Fruit fly (Drosophila melanogaster): ENCODE measurements around the gene yellow-k.

Gene yellow-k

DNA sequence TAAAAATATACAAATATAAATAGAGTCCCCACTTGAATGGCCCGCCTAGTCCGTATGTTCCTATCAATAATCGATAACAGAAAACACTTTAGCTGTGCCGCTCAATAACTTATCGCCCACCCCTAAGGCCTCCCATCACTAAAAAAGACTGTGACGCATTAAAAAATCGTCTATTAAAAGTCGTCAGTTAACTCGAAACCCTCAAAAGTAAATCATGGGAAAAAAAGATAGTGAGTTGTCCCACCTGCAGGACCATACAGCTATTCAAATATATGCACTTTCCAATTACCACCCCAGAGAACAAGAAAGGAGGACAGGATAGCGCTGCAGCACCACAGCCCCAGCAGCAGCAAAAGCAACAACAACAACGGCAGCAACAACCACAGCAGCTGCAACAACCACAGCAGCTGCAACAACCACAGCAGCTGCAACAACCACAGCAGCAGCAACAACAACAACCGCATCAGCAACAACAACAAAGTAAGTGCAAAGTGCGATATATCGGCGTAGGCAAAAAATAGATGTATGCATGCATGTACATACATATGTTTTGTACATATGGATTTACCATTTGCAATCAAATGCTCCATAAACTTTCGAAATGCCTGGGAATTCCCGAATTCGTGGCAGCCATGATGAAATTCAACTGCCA lies 33.7 kb downstream of the yellow-k start, which contains the start of gene AGO2 (continued):
- TF ChIP-seq cwo (GFP tag; optimal IDR thresholded peaks at IDR 0.05) (peak; percentile 19), Lhr (GFP tag; optimal IDR thresholded peaks at IDR 0.05) (no peak), ranshi (GFP tag; IDR thresholded peaks at IDR 0.05) (no peak), CG2202 (tag; optimal IDR thresholded peaks at IDR 0.05) (no peak), tup (GFP tag; optimal IDR thresholded peaks at IDR 0.05) (no peak), YL-1 (GFP tag; optimal IDR thresholded peaks at IDR 0.05) (peak; percentile 92), CG11695 (GFP tag; IDR thresholded peaks at IDR 0.05) (no peak), hkb (optimal IDR thresholded peaks at IDR 0.05) (no peak), hkb (GFP tag; IDR thresholded peaks at IDR 0.05) (no peak), Xrp1 (GFP tag; IDR thresholded peaks at IDR 0.05) (peak; percentile 41; the same call in 1 of the 2 replicates), CG2120 (GFP tag; optimal IDR thresholded peaks at IDR 0.05) (peak; percentile 11), CG32767 (GFP tag; IDR thresholded peaks at IDR 0.05) (no peak), CG10543 (GFP tag; optimal IDR thresholded peaks at IDR 0.05) (no peak), Hey (tag; optimal IDR thresholded peaks at IDR 0.05) (no peak), sens-2 (GFP tag; IDR thresholded peaks at IDR 0.05) (no peak), CG18476 (GFP tag; optimal IDR thresholded peaks at IDR 0.05) (no peak), crc (GFP tag; optimal IDR thresholded peaks at IDR 0.05) (no peak), Mrtf (GFP tag; IDR thresholded peaks at IDR 0.05) (no peak), CG16813 (GFP tag; IDR thresholded peaks at IDR 0.05; ENCODE audit: partially characterized antibody) (peak; percentile 68; the same call in 2 of the 3 replicates), Atf3 (GFP tag; optimal IDR thresholded peaks at IDR 0.05) (no peak), D (optimal IDR thresholded peaks at IDR 0.05) (no peak), D (GFP tag; optimal IDR thresholded peaks at IDR 0.05) (no peak), gro (GFP tag; optimal IDR thresholded peaks at IDR 0.05) (no peak), wdn (GFP tag; IDR thresholded peaks at IDR 0.05) (no peak), pb (GFP tag; optimal IDR thresholded peaks at IDR 0.05) (peak; percentile 39), insv (GFP tag; optimal IDR thresholded peaks at IDR 0.05) (peak in 1 of 2 experiments; percentile 33), Antp (GFP tag; optimal IDR thresholded peaks at IDR 0.05) (no peak), cg (GFP tag; optimal IDR thresholded peaks at IDR 0.05) (peak; percentile 52), Hr51 (GFP tag; optimal IDR thresholded peaks at IDR 0.05) (peak in 1 of 2 experiments; percentile 61), NK7.1 (GFP tag; optimal IDR thresholded peaks at IDR 0.05) (no peak), Tbp (GFP tag; optimal IDR thresholded peaks at IDR 0.05) (no peak), Med (GFP tag) (peak; percentile 68), CG6683 (GFP tag; optimal IDR thresholded peaks at IDR 0.05) (no peak), CG31365 (tag; optimal IDR thresholded peaks at IDR 0.05) (peak; percentile 3), Max (GFP tag; optimal IDR thresholded peaks at IDR 0.05) (no peak), exex (tag; optimal IDR thresholded peaks at IDR 0.05) (peak; percentile 33), Taf1 (GFP tag; IDR thresholded peaks at IDR 0.05) (no peak), CG7745 (tag; optimal IDR thresholded peaks at IDR 0.05) (no peak), grau (tag; optimal IDR thresholded peaks at IDR 0.05) (no peak), jumu (GFP tag; optimal IDR thresholded peaks at IDR 0.05) (no peak), kay (GFP tag; optimal IDR thresholded peaks at IDR 0.05) (peak; percentile 91), cad (GFP tag; optimal IDR thresholded peaks at IDR 0.05) (no peak), ERR (GFP tag; optimal IDR thresholded peaks at IDR 0.05) (no peak), CG10321 (GFP tag; IDR thresholded peaks at IDR 0.05) (no peak), p53 (GFP tag; optimal IDR thresholded peaks at IDR 0.05) (no peak), CG16815 (GFP tag; optimal IDR thresholded peaks at IDR 0.05) (no peak), CG10147 (GFP tag; optimal IDR thresholded peaks at IDR 0.05) (peak; percentile 38), usp (GFP tag; optimal IDR thresholded peaks at IDR 0.05) (no peak), h (optimal IDR thresholded peaks at IDR 0.05) (no peak), Deaf1 (tag; optimal IDR thresholded peaks at IDR 0.05) (no peak), HHEX (GFP tag; optimal IDR thresholded peaks at IDR 0.05) (peak; percentile 21), CG12219 (GFP tag; optimal IDR thresholded peaks at IDR 0.05) (no peak)

Measured in whole organism, embryonic.